Worm (Caenorhabditis elegans) whole organism, L3 larva: Measurements from ENCODE around the gene emb-9.

Experiments
- R02D3.7 ChIP-seq: fragments of 150-350 bp; optimal IDR thresholded peaks from 2 replicates; lab custom pipeline; 2014; ENCODE audit warnings: missing biosample characterization, missing genetic modification characterization
- ZK546.5 ChIP-seq: sonication (generic microtip); optimal IDR thresholded peaks from 2 replicates; lab custom pipeline; 2017; ENCODE audit warnings: missing biosample characterization, missing genetic modification characterization
- ceh-16 ChIP-seq: sonication (generic microtip); optimal IDR thresholded peaks from 2 replicates; lab custom pipeline; 2017; ENCODE audit warnings: missing biosample characterization, missing genetic modification characterization
- ceh-28 ChIP-seq: fragments of 150-350 bp; optimal IDR thresholded peaks from 2 replicates; lab custom pipeline; 2014; ENCODE audit warnings: missing biosample characterization, missing genetic modification reagents, missing genetic modification characterization
- egl-5 ChIP-seq: fragments of 150-350 bp; optimal IDR thresholded peaks from 2 replicates; lab custom pipeline; 2017; ENCODE audit warnings: missing biosample characterization, missing genetic modification reagents, missing genetic modification characterization, inconsistent platforms
- elt-2 ChIP-seq: sonication (generic microtip); optimal IDR thresholded peaks from 2 replicates; lab custom pipeline; 2016; ENCODE audit warnings: missing genetic modification reagents, mild to moderate bottlenecking, missing genetic modification characterization, missing compliant biosample characterization
- elt-3 ChIP-seq, 3 experiments: fragments of 150-350 bp in 1 of 3; sonication (generic microtip) in 2 of 3; optimal IDR thresholded peaks; 2 replicates in 2 of 3; 4 replicates in 1 of 3; lab custom pipeline; 2014 to 2017; ENCODE audit warnings: missing biosample characterization in 3 of 3, missing genetic modification characterization in 3 of 3
- fkh-10 ChIP-seq: sonication (generic microtip); optimal IDR thresholded peaks from 2 replicates; lab custom pipeline; 2017; ENCODE audit warnings: missing biosample characterization, missing genetic modification reagents, missing genetic modification characterization
- fkh-2 ChIP-seq: fragments of 150-350 bp; optimal IDR thresholded peaks from 2 replicates; lab custom pipeline; 2014; ENCODE audit warnings: missing biosample characterization, missing genetic modification reagents, missing genetic modification characterization
- jun-1 ChIP-seq: fragments of 150-350 bp; optimal IDR thresholded peaks from 2 replicates; lab custom pipeline; 2014; ENCODE audit warnings: missing biosample characterization, missing genetic modification reagents, missing genetic modification characterization
- lin-15B ChIP-seq: fragments of 150-350 bp; optimal IDR thresholded peaks from 2 replicates; lab custom pipeline; 2014; ENCODE audit warnings: missing biosample characterization, missing genetic modification characterization
- lin-39 ChIP-seq: fragments of 150-350 bp; optimal IDR thresholded peaks from 2 replicates; lab custom pipeline; 2018; ENCODE audit warnings: missing biosample characterization, missing genetic modification reagents, missing genetic modification characterization
- mdl-1 ChIP-seq: fragments of 150-350 bp; optimal IDR thresholded peaks from 2 replicates; lab custom pipeline; 2014; ENCODE audit warnings: missing biosample characterization, missing genetic modification characterization
- nfya-1 ChIP-seq: sonication (generic microtip); optimal IDR thresholded peaks from 2 replicates; lab custom pipeline; 2017; ENCODE audit warnings: missing genetic modification characterization, mild to moderate bottlenecking, missing compliant biosample characterization, antibody characterized with exemption, moderate library complexity; ENCODE audit not compliant: insufficient read depth
- nhr-11 ChIP-seq: fragments of 150-350 bp; optimal IDR thresholded peaks from 2 replicates; lab custom pipeline; 2014; ENCODE audit warnings: missing biosample characterization, missing genetic modification characterization
- nhr-12 ChIP-seq: fragments of 150-350 bp; optimal IDR thresholded peaks from 2 replicates; lab custom pipeline; 2014; ENCODE audit warnings: missing biosample characterization, missing genetic modification characterization
- nhr-237 ChIP-seq: fragments of 150-350 bp; optimal IDR thresholded peaks from 2 replicates; lab custom pipeline; 2014; ENCODE audit warnings: missing biosample characterization, missing genetic modification characterization
- nhr-25 ChIP-seq: sonication (generic microtip); optimal IDR thresholded peaks from 2 replicates; lab custom pipeline; 2017; ENCODE audit warnings: missing biosample characterization, missing genetic modification characterization
- nhr-28 ChIP-seq: fragments of 150-350 bp; optimal IDR thresholded peaks from 2 replicates; lab custom pipeline; 2014; ENCODE audit warnings: missing biosample characterization, missing genetic modification characterization
- nhr-43 ChIP-seq: sonication (generic microtip); optimal IDR thresholded peaks from 2 replicates; lab custom pipeline; 2016; ENCODE audit warnings: mild to moderate bottlenecking, missing genetic modification characterization, missing compliant biosample characterization; ENCODE audit not compliant: poor library complexity, severe bottlenecking
- nhr-76 ChIP-seq: fragments of 150-350 bp; sonication (generic microtip); optimal IDR thresholded peaks from 5 replicates; lab custom pipeline; 2014; ENCODE audit warnings: missing biosample characterization, missing genetic modification characterization
- pha-4 ChIP-seq: fragments of 150-350 bp; optimal IDR thresholded peaks from 2 replicates; lab custom pipeline; 2014; ENCODE audit warnings: missing biosample characterization, missing genetic modification reagents, missing genetic modification characterization
- pqm-1 ChIP-seq: fragments of 150-350 bp; optimal IDR thresholded peaks from 2 replicates; lab custom pipeline; 2017; ENCODE audit warnings: missing biosample characterization, missing genetic modification characterization, inconsistent platforms
- sea-2 ChIP-seq: fragments of 150-350 bp; sonication (generic microtip); optimal IDR thresholded peaks from 4 replicates; lab custom pipeline; 2014; ENCODE audit warnings: missing biosample characterization, missing genetic modification reagents, missing genetic modification characterization
- skn-1 ChIP-seq: fragments of 150-350 bp; optimal IDR thresholded peaks from 2 replicates; lab custom pipeline; 2014; ENCODE audit warnings: missing biosample characterization, missing genetic modification characterization
- snpc-4 ChIP-seq: fragments of 150-350 bp; optimal IDR thresholded peaks from 2 replicates; lab custom pipeline; 2014; ENCODE audit warnings: missing biosample characterization, missing genetic modification characterization
- tbx-2 ChIP-seq: sonication (generic microtip); optimal IDR thresholded peaks from 2 replicates; lab custom pipeline; 2016; ENCODE audit warnings: mild to moderate bottlenecking, missing genetic modification characterization, missing compliant biosample characterization
- unc-39 ChIP-seq: sonication (generic microtip); optimal IDR thresholded peaks from 4 replicates; lab custom pipeline; 2017; ENCODE audit warnings: missing biosample characterization, missing genetic modification characterization
- unc-62 ChIP-seq: fragments of 150-350 bp; sonication (generic microtip); optimal IDR thresholded peaks from 4 replicates; lab custom pipeline; 2014; ENCODE audit warnings: missing biosample characterization, missing genetic modification reagents, missing genetic modification characterization
- ztf-11 ChIP-seq: fragments of 150-350 bp; optimal IDR thresholded peaks from 2 replicates; lab custom pipeline; 2014; ENCODE audit warnings: missing biosample characterization, missing genetic modification characterization

The emb-9 gene

DNA sequence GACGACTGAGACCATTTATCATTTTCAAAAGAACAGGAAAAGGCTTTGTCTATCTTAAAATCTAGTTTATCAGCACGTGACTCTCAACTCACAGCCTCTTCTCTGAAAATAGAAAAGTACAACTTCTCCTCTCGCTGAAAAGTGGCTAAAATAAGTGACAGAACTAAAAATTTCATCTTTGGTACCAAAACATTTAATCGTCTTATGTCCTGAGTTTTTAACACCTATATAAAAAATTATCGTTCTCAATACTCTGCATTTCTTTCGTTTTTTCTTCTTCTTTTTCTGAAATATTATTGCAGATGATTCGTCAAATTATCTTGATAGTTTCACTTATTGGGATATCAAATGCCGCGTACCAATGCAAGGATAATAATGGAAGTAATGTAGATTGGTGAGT is 22.7 kb upstream of the emb-9 start, which contains the start of gene crn-6:
Gene crn-6 (plus strand): TSS at position 301 of the 400 bp plus-strand sequence.
- no peak for TF ChIP-seq nhr-76 (tag; lab: Kevin White, UChicago)
- TF ChIP-seq nhr-43 (tag; lab: Kevin White, UChicago): no peak
- no peak for TF ChIP-seq lin-15B (tag; lab: Kevin White, UChicago)

DNA sequence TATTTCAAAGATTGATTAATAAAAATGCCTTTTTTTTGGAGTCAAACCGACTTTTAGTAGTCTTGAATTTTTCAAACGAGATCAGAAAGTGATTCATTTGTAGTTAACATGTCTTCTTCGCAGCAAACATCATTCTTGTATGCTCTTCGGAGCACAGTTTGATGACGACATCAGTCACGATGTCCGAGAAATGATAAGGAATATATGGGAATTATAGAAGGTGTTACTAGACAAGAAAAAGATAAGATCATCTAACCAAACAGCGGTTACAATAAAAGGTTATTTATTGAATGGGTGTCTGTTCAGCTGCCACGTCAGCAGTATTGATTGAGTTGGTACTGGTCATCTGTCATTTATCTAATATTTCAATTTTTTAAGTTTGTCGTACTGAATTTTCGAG is 22.1 kb upstream of the emb-9 start:
- TF ChIP-seq ZK546.5: no peak
- no peak for TF ChIP-seq tbx-2
- TF ChIP-seq nhr-28 (tag; lab: Kevin White, UChicago): no peak
- peak; percentile 38 for TF ChIP-seq elt-2 (tag; lab: Kevin White, UChicago)
- TF ChIP-seq skn-1: no peak
- TF ChIP-seq pqm-1: peak; percentile 12

- TF ChIP-seq elt-3 (tag; optimal IDR thresholded peaks at IDR 0.05; lab: Kevin White, UChicago) (no peak), unc-62 (GFP tag; lab: Kevin White, UChicago) (no peak), nhr-237 (tag; lab: Kevin White, UChicago) (no peak), ZK546.5 (no peak), pqm-1 (no peak), snpc-4 (tag; lab: Kevin White, UChicago) (no peak), jun-1 (tag; lab: Kevin White, UChicago) (no peak), fkh-2 (tag; lab: Kevin White, UChicago) (no peak), ztf-11 (tag; lab: Kevin White, UChicago) (no peak), nhr-76 (tag; lab: Kevin White, UChicago) (no peak)
These were observed 17.0 kb upstream of the emb-9 start, which contains the start of gene flp-25 for ce11 chrIII:9361228-9361627. TSS of gene flp-25 (plus strand) at chrIII:9361528.

ce11 chrIII:9359060-9359459 is 14.8 kb upstream of the emb-9 start, which contains the start of gene K04H4.5:
TSS of gene K04H4.5 (plus strand) at chrIII:9359360.
- TF ChIP-seq sea-2 (GFP tag; lab: Kevin White, UChicago) (no peak), R02D3.7 (tag; lab: Kevin White, UChicago) (no peak)

DNA sequence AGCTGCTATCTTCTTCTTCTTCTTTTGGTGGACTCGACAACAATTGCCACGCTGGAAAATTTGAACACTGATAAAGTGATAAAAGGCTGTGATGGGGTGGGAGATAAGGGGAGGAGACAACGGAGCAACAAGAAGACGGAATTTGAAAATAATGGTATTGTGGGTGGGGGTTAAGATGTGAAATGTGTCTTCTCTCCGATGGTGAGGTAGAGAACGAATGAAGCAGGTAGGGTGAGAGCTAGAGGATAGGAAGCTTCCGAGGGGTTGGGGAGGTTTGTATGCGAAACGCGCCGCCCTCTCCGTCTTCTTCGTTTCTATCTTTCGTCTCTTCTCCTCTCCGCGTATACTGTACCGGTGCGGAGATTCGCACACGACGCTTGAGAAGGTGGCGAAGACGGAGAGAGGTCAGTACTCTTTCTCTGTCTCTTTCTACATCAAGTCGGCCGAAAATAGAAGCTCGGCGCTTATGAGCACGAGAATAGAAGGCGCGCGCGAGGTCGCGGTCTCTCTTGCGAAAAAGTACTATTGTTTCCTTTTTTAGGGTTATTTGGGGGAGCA is 11.2 kb upstream of the emb-9 start, which contains the start of gene chtb-1:
Gene chtb-1 (minus strand): TSS at position 51 of the 558 bp plus-strand sequence.
- no peak for TF ChIP-seq sea-2 (GFP tag; lab: Kevin White, UChicago)
- no peak for TF ChIP-seq R02D3.7 (tag; lab: Kevin White, UChicago)
- TF ChIP-seq nhr-28 (tag; lab: Kevin White, UChicago): no peak
- no peak for TF ChIP-seq egl-5 (tag; lab: Kevin White, UChicago)
- TF ChIP-seq nhr-11 (tag; lab: Kevin White, UChicago): no peak
- TF ChIP-seq lin-39 (tag; lab: Kevin White, UChicago): no peak
- no peak for TF ChIP-seq jun-1 (tag; lab: Kevin White, UChicago)
- TF ChIP-seq mdl-1 (tag; lab: Kevin White, UChicago): no peak
- TF ChIP-seq nhr-12: no peak
- TF ChIP-seq pha-4 (tag; lab: Kevin White, UChicago): no peak
- no peak for TF ChIP-seq ceh-16 (tag; lab: Kevin White, UChicago)
- no peak for TF ChIP-seq nhr-25 (tag; lab: Kevin White, UChicago)
- TF ChIP-seq tbx-2: no peak
- no peak for TF ChIP-seq unc-39
- TF ChIP-seq unc-62 (GFP tag; lab: Kevin White, UChicago): no peak
- no peak for TF ChIP-seq fkh-10 (GFP tag; lab: Kevin White, UChicago)
- TF ChIP-seq pqm-1: no peak
- TF ChIP-seq ceh-28 (tag; lab: Kevin White, UChicago): no peak

DNA sequence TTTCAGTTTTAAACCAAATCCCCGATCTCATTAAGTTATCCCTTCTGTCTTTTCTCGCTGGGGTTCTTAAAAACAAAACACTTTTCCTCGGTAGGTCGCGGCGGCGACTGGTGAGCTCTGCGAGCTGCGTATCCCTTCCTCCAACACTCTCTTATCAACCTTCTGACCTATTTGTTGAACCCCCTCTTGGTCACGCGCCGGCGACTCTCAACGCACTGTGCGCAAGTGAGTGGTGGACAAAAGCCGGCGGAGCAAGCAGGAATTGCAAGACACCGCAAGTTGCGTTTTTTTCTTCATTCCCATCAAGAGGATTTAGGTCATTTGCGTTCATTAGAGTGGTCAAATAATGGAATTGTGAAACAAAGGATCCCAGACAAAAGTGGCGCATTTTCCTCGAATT is 9.6 kb upstream of the emb-9 start:
- TF ChIP-seq nhr-76 (tag; lab: Kevin White, UChicago) (no peak), pha-4 (tag; lab: Kevin White, UChicago) (peak; percentile 69), lin-39 (tag; lab: Kevin White, UChicago) (peak; percentile 42), nfya-1 (tag; lab: Kevin White, UChicago) (peak; percentile 60)
